Worm (Caenorhabditis elegans) whole organism, L1 larva: ENCODE results near the gene F26G5.1.

Source experiments
- C34B4.2 ChIP-seq: sonication (generic microtip); optimal IDR thresholded peaks from 2 replicates; lab custom pipeline; 2017; ENCODE audit warnings: mild to moderate bottlenecking, missing genetic modification characterization, missing compliant biosample characterization
- Y116A8C.19 ChIP-seq: sonication (generic microtip); optimal IDR thresholded peaks from 2 replicates; lab custom pipeline; 2016; ENCODE audit warnings: missing compliant biosample characterization, missing genetic modification characterization, borderline replicate concordance
- aha-1 ChIP-seq: fragments of 150-350 bp; optimal IDR thresholded peaks from 2 replicates; lab custom pipeline; 2014; ENCODE audit warnings: missing biosample characterization, missing genetic modification characterization
- alr-1 ChIP-seq: fragments of 200-800 bp; sonication (Bioruptor generic); optimal IDR thresholded peaks from 2 replicates; lab custom pipeline; 2018; ENCODE audit warnings: borderline replicate concordance, mild to moderate bottlenecking, missing genetic modification characterization, missing compliant biosample characterization
- aly-2 ChIP-seq: fragments of 150-350 bp; optimal IDR thresholded peaks from 2 replicates; lab custom pipeline; 2014; ENCODE audit warnings: missing biosample characterization, missing genetic modification characterization
- blmp-1 ChIP-seq: fragments of 150-350 bp; optimal IDR thresholded peaks from 2 replicates; lab custom pipeline; 2014; ENCODE audit warnings: missing biosample characterization, missing genetic modification characterization
- ceh-8 ChIP-seq: fragments of 200-800 bp; sonication (Bioruptor generic); optimal IDR thresholded peaks from 2 replicates; lab custom pipeline; 2018; ENCODE audit warnings: mild to moderate bottlenecking, missing genetic modification characterization, moderate library complexity, missing compliant biosample characterization
- ceh-90 ChIP-seq: sonication (generic microtip); optimal IDR thresholded peaks from 2 replicates; lab custom pipeline; 2016; ENCODE audit warnings: missing genetic modification characterization, missing compliant biosample characterization
- ces-1 ChIP-seq: fragments of 150-350 bp; optimal IDR thresholded peaks from 2 replicates; lab custom pipeline; 2014; ENCODE audit warnings: missing biosample characterization, missing genetic modification reagents, missing genetic modification characterization
- efl-3 ChIP-seq: fragments of 200-800 bp; sonication (Bioruptor generic); optimal IDR thresholded peaks from 2 replicates; lab custom pipeline; 2018; ENCODE audit warnings: mild to moderate bottlenecking, missing genetic modification characterization, missing compliant biosample characterization
- elt-2 ChIP-seq: sonication (generic microtip); optimal IDR thresholded peaks from 2 replicates; lab custom pipeline; 2016; ENCODE audit warnings: missing genetic modification characterization, mild to moderate bottlenecking, inconsistent platforms, missing compliant biosample characterization, missing genetic modification reagents
- elt-3 ChIP-seq, 6 experiments: fragments of 150-350 bp in 1 of 6; sonication (generic microtip); optimal IDR thresholded peaks; 2 replicates each; lab custom pipeline; 2017 to 2018; ENCODE audit warnings: missing biosample characterization in 6 of 6, missing genetic modification characterization in 6 of 6, inconsistent platforms in 1 of 6
- fkh-4 ChIP-seq: sonication (generic microtip); optimal IDR thresholded peaks from 2 replicates; lab custom pipeline; 2016; ENCODE audit warnings: missing compliant biosample characterization, missing genetic modification characterization, borderline replicate concordance
- grh-1 ChIP-seq: fragments of 200-800 bp; sonication (Bioruptor generic); IDR thresholded peaks from 2 replicates; pipeline ENCODE4 v1.3.6; 2022; ENCODE audit warnings: missing genetic modification reagents, missing genetic modification characterization, missing compliant biosample characterization
- hlh-17 ChIP-seq: fragments of 200-800 bp; sonication (Bioruptor generic); optimal IDR thresholded peaks from 2 replicates; lab custom pipeline; 2018; ENCODE audit warnings: missing genetic modification characterization, mild to moderate bottlenecking, missing compliant biosample characterization, moderate library complexity, borderline replicate concordance
- irx-1 ChIP-seq: sonication (generic microtip); optimal IDR thresholded peaks from 2 replicates; lab custom pipeline; 2016; ENCODE audit warnings: missing genetic modification characterization, missing compliant biosample characterization
- lin-13 ChIP-seq: fragments of 150-350 bp; optimal IDR thresholded peaks from 2 replicates; lab custom pipeline; 2014; ENCODE audit warnings: missing biosample characterization, missing genetic modification reagents, missing genetic modification characterization
- lin-15B ChIP-seq: fragments of 150-350 bp; sonication (generic microtip); optimal IDR thresholded peaks from 3 replicates; lab custom pipeline; 2014; ENCODE audit warnings: missing biosample characterization, missing genetic modification characterization
- lin-35 ChIP-seq, 2 experiments: fragments of 150-350 bp; optimal IDR thresholded peaks; 2 replicates each; lab custom pipeline; 2014; ENCODE audit warnings: missing biosample characterization in 2 of 2, missing genetic modification characterization in 2 of 2, missing genetic modification reagents in 2 of 2
- lsy-2 ChIP-seq, 2 experiments: fragments of 150-350 bp; optimal IDR thresholded peaks; 2 replicates each; lab custom pipeline; 2014; ENCODE audit warnings: missing biosample characterization in 2 of 2, missing genetic modification characterization in 2 of 2
- mab-9 ChIP-seq: fragments of 200-800 bp; sonication (Bioruptor generic); IDR thresholded peaks from 2 replicates; pipeline ENCODE4 v1.3.6; 2022; ENCODE audit warnings: missing genetic modification reagents, missing genetic modification characterization, missing compliant biosample characterization
- mef-2 ChIP-seq: fragments of 150-350 bp; optimal IDR thresholded peaks from 2 replicates; lab custom pipeline; 2014; ENCODE audit warnings: missing biosample characterization, missing genetic modification characterization
- mep-1 ChIP-seq: fragments of 150-350 bp; optimal IDR thresholded peaks from 2 replicates; lab custom pipeline; 2014; ENCODE audit warnings: missing biosample characterization, missing genetic modification characterization
- nhr-11 ChIP-seq: fragments of 150-350 bp; optimal IDR thresholded peaks from 2 replicates; lab custom pipeline; 2014; ENCODE audit warnings: missing biosample characterization, missing genetic modification characterization
- nhr-12 ChIP-seq: sonication (generic microtip); optimal IDR thresholded peaks from 2 replicates; lab custom pipeline; 2017; ENCODE audit warnings: missing biosample characterization, missing genetic modification characterization
- nhr-20 ChIP-seq: sonication (generic microtip); optimal IDR thresholded peaks from 2 replicates; lab custom pipeline; 2016; ENCODE audit warnings: mild to moderate bottlenecking, missing genetic modification characterization, missing compliant biosample characterization
- nhr-71 ChIP-seq: sonication (generic microtip); optimal IDR thresholded peaks from 2 replicates; lab custom pipeline; 2016; ENCODE audit warnings: mild to moderate bottlenecking, missing genetic modification characterization, moderate library complexity, missing compliant biosample characterization
- nhr-90 ChIP-seq: sonication (generic microtip); optimal IDR thresholded peaks from 2 replicates; lab custom pipeline; 2016; ENCODE audit warnings: mild to moderate bottlenecking, missing genetic modification characterization, missing compliant biosample characterization; ENCODE audit not compliant: poor library complexity
- pag-3 ChIP-seq: sonication (generic microtip); optimal IDR thresholded peaks from 2 replicates; lab custom pipeline; 2017; ENCODE audit warnings: missing genetic modification characterization, mild to moderate bottlenecking, missing compliant biosample characterization, antibody characterized with exemption, borderline replicate concordance; ENCODE audit not compliant: insufficient read depth
- pqm-1 ChIP-seq: sonication (generic microtip); optimal IDR thresholded peaks from 3 replicates; lab custom pipeline; 2017; ENCODE audit warnings: missing biosample characterization, missing genetic modification characterization
- rnt-1 ChIP-seq: sonication (generic microtip); optimal IDR thresholded peaks from 2 replicates; lab custom pipeline; 2016; ENCODE audit warnings: mild to moderate bottlenecking, missing genetic modification characterization, moderate library complexity, missing compliant biosample characterization
- sup-37 ChIP-seq: fragments of 200-800 bp; sonication (Bioruptor generic); optimal IDR thresholded peaks from 2 replicates; lab custom pipeline; 2018; ENCODE audit warnings: mild to moderate bottlenecking, missing genetic modification characterization, missing compliant biosample characterization
- swsn-7 ChIP-seq: sonication (generic microtip); optimal IDR thresholded peaks from 2 replicates; lab custom pipeline; 2016; ENCODE audit warnings: missing genetic modification characterization, missing compliant biosample characterization
- tbx-2 ChIP-seq: sonication (generic microtip); optimal IDR thresholded peaks from 2 replicates; lab custom pipeline; 2016; ENCODE audit warnings: missing genetic modification characterization, missing compliant biosample characterization
- tlp-1 ChIP-seq: fragments of 150-350 bp; optimal IDR thresholded peaks from 2 replicates; lab custom pipeline; 2014; ENCODE audit warnings: missing biosample characterization, missing genetic modification characterization
- unc-30 ChIP-seq: sonication (generic microtip); optimal IDR thresholded peaks from 2 replicates; lab custom pipeline; 2017; ENCODE audit warnings: missing biosample characterization, missing genetic modification characterization
- unc-86 ChIP-seq: sonication (generic microtip); optimal IDR thresholded peaks from 2 replicates; lab custom pipeline; 2016; ENCODE audit warnings: missing genetic modification characterization, missing compliant biosample characterization
- unc-98 ChIP-seq: fragments of 200-800 bp; sonication (Bioruptor generic); IDR thresholded peaks from 2 replicates; pipeline ENCODE4 v1.3.6; 2022; ENCODE audit warnings: missing genetic modification characterization, missing compliant biosample characterization
- xbp-1 ChIP-seq: sonication (generic microtip); optimal IDR thresholded peaks from 2 replicates; lab custom pipeline; 2016; ENCODE audit warnings: missing genetic modification characterization, missing compliant biosample characterization
- zag-1 ChIP-seq: fragments of 150-350 bp; optimal IDR thresholded peaks from 2 replicates; lab custom pipeline; 2014; ENCODE audit warnings: missing biosample characterization, missing genetic modification characterization

F26G5.1 gene

ce11 chrV:4934406-4934805 is 40.9 kb upstream of the F26G5.1 start, which contains the start of gene catp-2:
Gene catp-2, plus strand, starts transcription at chrV:4934706.
- no peak for TF ChIP-seq lin-15B (tag; lab: Kevin White, UChicago)
- TF ChIP-seq lsy-2 (tag; optimal IDR thresholded peaks at IDR 0.05; lab: Kevin White, UChicago): no peak
- TF ChIP-seq efl-3 (GFP tag; lab: Kevin White, UChicago): no peak
- no peak for TF ChIP-seq alr-1 (tag; lab: Kevin White, UChicago)
- no peak for TF ChIP-seq nhr-71 (tag; lab: Kevin White, UChicago)
- no peak for TF ChIP-seq ceh-90 (tag; lab: Kevin White, UChicago)
- TF ChIP-seq, all 84 proteins: peak for 0

ce11 chrV:4935096-4935495 is 40.2 kb upstream of the F26G5.1 start:
- TF ChIP-seq pqm-1 (tag; lab: Kevin White, UChicago) (peak; percentile 19), zag-1 (tag; lab: Kevin White, UChicago) (no peak), elt-2 (tag; lab: Kevin White, UChicago) (peak; percentile 60)

- TF ChIP-seq efl-3 (GFP tag; lab: Kevin White, UChicago): no peak
- TF ChIP-seq C34B4.2 (tag; lab: Kevin White, UChicago): no peak
- no peak for TF ChIP-seq Y116A8C.19 (tag; lab: Kevin White, UChicago)
- TF ChIP-seq hlh-17 (GFP tag; lab: Kevin White, UChicago): no peak
- no peak for TF ChIP-seq tbx-2 (tag; lab: Kevin White, UChicago)
- TF ChIP-seq aly-2 (tag; lab: Kevin White, UChicago): no peak
- no peak for TF ChIP-seq lin-13
- no peak for TF ChIP-seq elt-3 (tag; optimal IDR thresholded peaks at IDR 0.05; lab: Kevin White, UChicago)
- no peak for TF ChIP-seq unc-30 (tag; lab: Kevin White, UChicago)
- no peak for TF ChIP-seq irx-1
- TF ChIP-seq fkh-4 (tag; lab: Kevin White, UChicago): no peak
- TF ChIP-seq sup-37 (GFP tag; lab: Kevin White, UChicago): no peak
These were observed 37.9 kb upstream of the F26G5.1 start for ce11 chrV:4937337-4937736.

ce11 chrV:4944219-4944618 is 31.1 kb upstream of the F26G5.1 start, which contains the start of gene str-211:
Gene str-211, minus strand, starts transcription at chrV:4944319.
- TF ChIP-seq pag-3 (tag; lab: Kevin White, UChicago): no peak
- no peak for TF ChIP-seq rnt-1 (tag; lab: Kevin White, UChicago)
- TF ChIP-seq fkh-4 (tag; lab: Kevin White, UChicago): no peak
- TF ChIP-seq nhr-12: no peak
- TF ChIP-seq Y116A8C.19 (tag; lab: Kevin White, UChicago): no peak
- no peak for TF ChIP-seq ceh-8 (GFP tag; lab: Kevin White, UChicago)
- no peak for TF ChIP-seq unc-98 (GFP tag; lab: Robert Waterston, UW)
- no peak for TF ChIP-seq mep-1 (tag; lab: Kevin White, UChicago)
- TF ChIP-seq grh-1 (GFP tag; lab: Robert Waterston, UW): no peak
- no peak for TF ChIP-seq mab-9 (GFP tag; lab: Robert Waterston, UW)
- no peak for TF ChIP-seq xbp-1 (tag; lab: Kevin White, UChicago)
- no peak for TF ChIP-seq nhr-90 (tag; lab: Kevin White, UChicago)
- no peak for TF ChIP-seq aha-1
- TF ChIP-seq tlp-1: no peak
- no peak for TF ChIP-seq nhr-11 (tag; lab: Kevin White, UChicago)

ce11 chrV:4948635-4949034 is 26.6 kb upstream of the F26G5.1 start, which contains the start of gene str-209:
Gene str-209, plus strand, starts transcription at chrV:4948935.
- TF ChIP-seq mef-2 (tag; lab: Kevin White, UChicago) (no peak), lin-35 (GFP tag; optimal IDR thresholded peaks at IDR 0.05; lab: Kevin White, UChicago) (no peak), blmp-1 (tag; lab: Kevin White, UChicago) (no peak), nhr-90 (tag; lab: Kevin White, UChicago) (no peak), swsn-7 (no peak), ces-1 (GFP tag; lab: Kevin White, UChicago) (no peak), unc-86 (tag; lab: Kevin White, UChicago) (no peak), nhr-20 (tag; lab: Kevin White, UChicago) (no peak)
